Worm (Caenorhabditis elegans): Measurements from ENCODE around the gene str-149.

str-149 gene

DNA sequence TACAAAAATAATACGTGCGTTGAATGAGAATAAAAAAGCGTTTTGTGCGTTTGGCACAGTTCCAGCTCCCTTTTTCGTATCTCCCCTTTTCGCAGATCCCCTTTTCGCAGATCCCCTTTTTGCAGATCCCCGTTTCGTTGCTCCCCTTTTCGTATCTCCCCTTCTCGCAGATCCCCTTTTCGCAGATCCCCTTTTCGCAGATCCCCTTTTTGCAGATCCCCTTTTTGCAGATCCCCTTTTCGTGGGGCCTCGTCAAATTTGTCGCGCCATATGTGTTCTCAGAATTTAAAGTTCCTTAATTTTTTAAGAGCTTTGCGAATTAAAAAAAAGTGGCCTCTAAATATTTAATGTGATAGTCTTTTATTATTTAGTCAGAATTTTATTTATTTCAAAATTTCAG is 20.3 kb upstream of the str-149 start, which contains the start of gene Y32B12B.4 (continued):
- TF ChIP-seq unc-3 (GFP tag; conservative IDR thresholded peaks at IDR 0.05) (peak; percentile 44; the same call in 1 of the 2 replicates), unc-3 (tag; optimal IDR thresholded peaks at IDR 0.05) (peak; percentile 76), ets-4 (tag; optimal IDR thresholded peaks at IDR 0.05) (peak; percentile 82), zip-5 (tag; optimal IDR thresholded peaks at IDR 0.05) (peak; percentile 94), syd-9 (tag; optimal IDR thresholded peaks at IDR 0.05) (peak; percentile 70), ceh-45 (GFP tag; IDR thresholded peaks at IDR 0.05) (0 out of 2 replicates have a peak, but pooled peaks have one; percentile 34), sox-4 (tag; optimal IDR thresholded peaks at IDR 0.05) (peak; percentile 14), ceh-19 (GFP tag; optimal IDR thresholded peaks at IDR 0.05) (peak; percentile 75), elt-4 (tag; optimal IDR thresholded peaks at IDR 0.05) (peak; percentile 92), mec-3 (tag; optimal IDR thresholded peaks at IDR 0.05; ENCODE audit: borderline replicate concordance) (peak; percentile 93), pax-1 (tag; optimal IDR thresholded peaks at IDR 0.05) (no peak), che-1 (tag; optimal IDR thresholded peaks at IDR 0.05) (no peak), ztf-16 (tag; optimal IDR thresholded peaks at IDR 0.05) (peak; percentile 60), nhr-11 (tag; optimal IDR thresholded peaks at IDR 0.05) (no peak), pat-9 (tag; optimal IDR thresholded peaks at IDR 0.05) (no peak), ceh-22 (tag; optimal IDR thresholded peaks at IDR 0.05) (no peak), unc-42 (tag; optimal IDR thresholded peaks at IDR 0.05) (peak; percentile 55), fkh-6 (tag; optimal IDR thresholded peaks at IDR 0.05) (peak; percentile 85), ceh-24 (tag; optimal IDR thresholded peaks at IDR 0.05) (no peak), nfya-1 (tag; optimal IDR thresholded peaks at IDR 0.05) (no peak)

DNA sequence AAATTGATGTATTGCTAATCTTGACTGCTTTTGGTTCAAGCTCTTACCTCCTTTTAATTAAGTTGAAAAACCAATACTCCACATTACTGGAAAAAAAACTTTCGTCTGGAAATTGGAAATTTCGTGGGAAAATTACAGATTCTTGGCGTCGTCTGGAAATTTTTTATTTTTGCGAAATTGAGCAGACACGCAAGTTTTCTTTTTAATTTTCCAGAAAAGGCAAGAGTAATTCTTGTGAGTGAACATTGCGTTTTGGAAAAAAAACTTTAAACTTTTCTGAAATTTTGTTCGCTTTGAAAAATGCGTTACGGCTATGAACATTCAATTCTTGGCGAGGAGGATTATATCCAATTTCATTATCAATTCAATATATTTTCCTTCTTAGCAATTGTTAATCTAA is 7.6 kb upstream of the str-149 start, which contains the start of gene sru-45:
Gene sru-45, plus strand, starts transcription at position 301 of the 400 bp plus-strand sequence.
- TF ChIP-seq T23F11.4 (GFP tag; optimal IDR thresholded peaks at IDR 0.05) (no peak), ceh-48 (tag; optimal IDR thresholded peaks at IDR 0.05) (no peak), C08G9.2 (tag; optimal IDR thresholded peaks at IDR 0.05) (no peak), ceh-19 (GFP tag; optimal IDR thresholded peaks at IDR 0.05) (no peak), ceh-18 (tag; optimal IDR thresholded peaks at IDR 0.05) (no peak), ceh-9 (tag; optimal IDR thresholded peaks at IDR 0.05) (no peak), fkh-6 (tag; optimal IDR thresholded peaks at IDR 0.05) (no peak), mec-3 (tag; optimal IDR thresholded peaks at IDR 0.05; ENCODE audit: borderline replicate concordance) (no peak), dmd-4 (tag; optimal IDR thresholded peaks at IDR 0.05; ENCODE audit: borderline replicate concordance) (no peak), ceh-24 (tag; optimal IDR thresholded peaks at IDR 0.05) (no peak), ref-2 (tag; optimal IDR thresholded peaks at IDR 0.05) (no peak), tbx-2 (tag; optimal IDR thresholded peaks at IDR 0.05) (no peak), sdc-2 (tag; optimal IDR thresholded peaks at IDR 0.05) (no peak), ceh-45 (GFP tag; IDR thresholded peaks at IDR 0.05) (no peak), fkh-10 (GFP tag; optimal IDR thresholded peaks at IDR 0.05) (no peak), ceh-6 (GFP tag; optimal IDR thresholded peaks at IDR 0.05) (no peak), ceh-22 (tag; optimal IDR thresholded peaks at IDR 0.05) (no peak), ceh-31 (tag; optimal IDR thresholded peaks at IDR 0.05) (no peak), pros-1 (tag; optimal IDR thresholded peaks at IDR 0.05) (no peak), pat-9 (tag; optimal IDR thresholded peaks at IDR 0.05) (no peak)

DNA sequence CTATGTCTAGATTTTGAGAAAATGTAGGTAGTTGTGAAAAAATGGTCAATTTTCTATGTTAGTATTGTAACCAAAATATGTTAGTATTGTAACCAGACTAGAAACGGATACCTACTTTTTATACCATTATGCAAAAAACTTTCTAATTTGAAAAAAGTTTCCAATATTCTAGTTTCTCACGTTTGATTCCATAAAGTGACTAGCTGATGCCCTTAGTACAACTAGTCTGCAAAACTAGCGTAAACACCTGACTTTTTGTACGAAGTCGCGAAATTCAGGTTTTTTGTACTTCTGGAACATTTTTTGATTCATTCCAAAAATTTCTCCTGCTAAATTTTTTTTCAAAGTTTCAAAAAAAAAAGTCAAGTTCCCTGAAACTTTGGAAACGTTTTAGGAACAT is 5.2 kb upstream of the str-149 start:
- TF ChIP-seq pag-3 (tag; optimal IDR thresholded peaks at IDR 0.05; ENCODE audit: borderline replicate concordance) (no peak), tbx-2 (tag; optimal IDR thresholded peaks at IDR 0.05) (no peak), hlh-6 (tag; optimal IDR thresholded peaks at IDR 0.05) (no peak), lim-6 (tag; optimal IDR thresholded peaks at IDR 0.05) (no peak), odd-2 (tag; optimal IDR thresholded peaks at IDR 0.05) (no peak), sox-4 (tag; optimal IDR thresholded peaks at IDR 0.05) (no peak), hlh-15 (tag; optimal IDR thresholded peaks at IDR 0.05) (no peak), lin-11 (tag; optimal IDR thresholded peaks at IDR 0.05) (no peak), mec-3 (tag; optimal IDR thresholded peaks at IDR 0.05; ENCODE audit: borderline replicate concordance) (no peak), C38D4.7 (GFP tag; optimal IDR thresholded peaks at IDR 0.05) (no peak), pha-2 (tag; optimal IDR thresholded peaks at IDR 0.05) (no peak), zip-5 (tag; optimal IDR thresholded peaks at IDR 0.05) (no peak)

Measured in whole organism, late embryonic.